Fruit fly (Drosophila melanogaster): ENCODE data around the gene CG31145.

CG31145 gene

DNA sequence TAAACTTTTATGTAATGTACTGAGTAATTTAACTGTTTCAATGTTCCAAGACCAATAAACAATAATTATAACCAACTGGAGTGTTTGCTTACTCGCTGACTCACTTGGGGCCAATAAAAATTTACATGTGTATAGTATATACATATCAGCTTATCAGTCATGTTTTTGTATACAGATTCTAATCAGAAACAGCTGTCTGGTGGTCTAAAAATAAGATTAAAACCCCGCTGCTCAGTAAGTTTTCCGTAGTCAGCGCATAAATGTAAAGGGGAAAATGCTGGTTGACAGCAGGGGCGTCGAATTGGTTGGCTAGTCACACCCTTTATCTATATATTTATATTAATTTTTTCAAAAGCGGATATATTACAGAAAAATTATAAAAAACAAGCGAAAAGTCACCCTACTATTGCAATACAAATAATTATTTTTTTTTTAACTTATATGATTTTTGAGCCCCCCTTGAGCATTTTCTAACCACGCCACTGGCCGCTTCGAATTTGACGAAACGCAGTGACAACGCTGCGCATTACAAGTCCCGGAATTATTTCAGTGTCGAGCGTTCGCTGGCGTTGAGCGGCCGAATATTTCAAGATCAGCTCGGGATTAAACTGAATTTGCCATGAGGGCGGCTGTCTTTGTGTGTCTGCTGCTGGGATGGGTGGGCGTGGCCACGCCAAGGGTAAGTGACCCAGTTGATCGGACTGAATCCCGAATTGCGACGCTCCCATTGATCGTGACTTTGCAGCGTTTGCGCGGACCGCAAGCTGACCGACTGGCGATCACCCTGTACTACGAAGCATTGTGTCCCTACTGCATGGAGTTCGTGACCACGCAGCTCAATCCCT is 9.1 kb upstream of the CG31145 start, which contains the start of gene GILT2 (continued):
- peak; percentile 96 for TF ChIP-seq row (GFP tag; IDR thresholded peaks at IDR 0.05)
- peak; percentile 95 for TF ChIP-seq lmd (GFP tag; IDR thresholded peaks at IDR 0.05)
- TF ChIP-seq CG7357 (GFP tag; IDR thresholded peaks at IDR 0.05), result peak; percentile 86
- peak; percentile 84 for TF ChIP-seq CG10431 (GFP tag; optimal IDR thresholded peaks at IDR 0.05)
- TF ChIP-seq trh (GFP tag; optimal IDR thresholded peaks at IDR 0.05), result peak; percentile 84
- TF ChIP-seq seq (GFP tag; IDR thresholded peaks at IDR 0.05), result peak; percentile 89
- peak; percentile 89 for TF ChIP-seq esg (GFP tag; conservative IDR thresholded peaks at IDR 0.05)
- TF ChIP-seq CG5245 (GFP tag; optimal IDR thresholded peaks at IDR 0.05), result peak; percentile 89
- TF ChIP-seq Tbp (GFP tag; optimal IDR thresholded peaks at IDR 0.05), result no peak
- no peak for TF ChIP-seq nau (GFP tag; optimal IDR thresholded peaks at IDR 0.05)
- TF ChIP-seq nerfin-2 (GFP tag; IDR thresholded peaks at IDR 0.05; ENCODE audit: partially characterized antibody), result no peak
- TF ChIP-seq cato (GFP tag; optimal IDR thresholded peaks at IDR 0.05; ENCODE audit: borderline replicate concordance), result peak; percentile 85
- peak; percentile 76; the same call in 2 of the 3 replicates for TF ChIP-seq CG3726 (GFP tag; IDR thresholded peaks at IDR 0.05)
- peak; percentile 35 for TF ChIP-seq Atf3 (GFP tag; optimal IDR thresholded peaks at IDR 0.05)
- TF ChIP-seq CG14860 (GFP tag; IDR thresholded peaks at IDR 0.05; ENCODE audit: partially characterized antibody), result no peak
- peak; percentile 74 for TF ChIP-seq YL-1 (GFP tag; optimal IDR thresholded peaks at IDR 0.05)
- peak; percentile 94 for TF ChIP-seq CG17328 (GFP tag; IDR thresholded peaks at IDR 0.05)
- TF ChIP-seq CoRest (tag; optimal IDR thresholded peaks at IDR 0.05), result peak; percentile 93
- peak; percentile 59 for TF ChIP-seq GATAe (GFP tag; conservative IDR thresholded peaks at IDR 0.05)
- peak; percentile 85 for TF ChIP-seq CG11456 (GFP tag; IDR thresholded peaks at IDR 0.05)
- TF ChIP-seq dan (GFP tag; IDR thresholded peaks at IDR 0.05), result no peak
- TF ChIP-seq jumu (GFP tag; optimal IDR thresholded peaks at IDR 0.05), result no peak
- TF ChIP-seq CG3163 (GFP tag; optimal IDR thresholded peaks at IDR 0.05), result no peak
- TF ChIP-seq CG1602 (GFP tag; optimal IDR thresholded peaks at IDR 0.05), result peak; percentile 85
- peak; percentile 92 for TF ChIP-seq tgo (GFP tag; IDR thresholded peaks at IDR 0.05)
- TF ChIP-seq insv (GFP tag; optimal IDR thresholded peaks at IDR 0.05), result peak in 1 of 2 experiments; percentile 76
- no peak for TF ChIP-seq Dref (GFP tag; IDR thresholded peaks at IDR 0.05)
- no peak for TF ChIP-seq abd-A (tag; optimal IDR thresholded peaks at IDR 0.05)
- TF ChIP-seq Nf-YC (tag; optimal IDR thresholded peaks at IDR 0.05), result peak; percentile 78
- peak; percentile 27 for TF ChIP-seq CTCF (GFP tag; optimal IDR thresholded peaks at IDR 0.05)
- TF ChIP-seq org-1 (GFP tag; optimal IDR thresholded peaks at IDR 0.05), result peak; percentile 79
- no peak for TF ChIP-seq unc-4 (GFP tag; IDR thresholded peaks at IDR 0.05; ENCODE audit: partially characterized antibody)
- TF ChIP-seq sens (GFP tag), result peak; percentile 93
- peak; percentile 83 for TF ChIP-seq Ravus (GFP tag; IDR thresholded peaks at IDR 0.05)
- peak; percentile 84 for TF ChIP-seq Nf-YA (GFP tag; IDR thresholded peaks at IDR 0.05)
- peak in 1 of 2 experiments; percentile 94 for TF ChIP-seq bsh (GFP tag; optimal IDR thresholded peaks at IDR 0.05)
- TF ChIP-seq CG34224 (GFP tag; IDR thresholded peaks at IDR 0.05; ENCODE audit: partially characterized antibody), result no peak
- peak; percentile 93 for TF ChIP-seq caup (GFP tag; optimal IDR thresholded peaks at IDR 0.05; ENCODE audit: severe bottlenecking)
- peak; percentile 95 for TF ChIP-seq nmo (GFP tag; optimal IDR thresholded peaks at IDR 0.05)
- no peak for TF ChIP-seq Doc3 (GFP tag; IDR thresholded peaks at IDR 0.05; ENCODE audit: partially characterized antibody)
- TF ChIP-seq CG17912 (GFP tag; optimal IDR thresholded peaks at IDR 0.05), result peak; percentile 53
- peak; percentile 93 for TF ChIP-seq CG2712 (tag; optimal IDR thresholded peaks at IDR 0.05)
- no peak for TF ChIP-seq ERR (GFP tag; optimal IDR thresholded peaks at IDR 0.05)
- peak; percentile 93 for TF ChIP-seq zen (tag; optimal IDR thresholded peaks at IDR 0.05)
- peak; percentile 76 for TF ChIP-seq twi (tag; optimal IDR thresholded peaks at IDR 0.05)
- TF ChIP-seq ATbp (GFP tag; optimal IDR thresholded peaks at IDR 0.05), result peak; percentile 88
- TF ChIP-seq CG12236 (GFP tag; optimal IDR thresholded peaks at IDR 0.05), result no peak

Measured in whole organism, embryonic.